Worm (Caenorhabditis elegans) whole organism, young adult: ENCODE results near the gene C02F12.5.

Experiments
- F49E8.2 ChIP-seq: sonication (generic microtip); optimal IDR thresholded peaks from 3 replicates; lab custom pipeline; 2017; ENCODE audit warnings: missing genetic modification characterization, mild to moderate bottlenecking, missing compliant biosample characterization, antibody characterized with exemption, moderate library complexity; ENCODE audit not compliant: insufficient read depth
- ZK185.1 ChIP-seq: sonication (generic microtip); optimal IDR thresholded peaks from 2 replicates; lab custom pipeline; 2016; ENCODE audit warnings: mild to moderate bottlenecking, missing genetic modification characterization, missing compliant biosample characterization; ENCODE audit not compliant: poor library complexity, severe bottlenecking
- ama-1 ChIP-seq, 3 experiments: fragments of 150-350 bp in 1 of 3; sonication (generic microtip) in 2 of 3; optimal IDR thresholded peaks; 2 replicates each; lab custom pipeline; 2014 to 2018; ENCODE audit warnings: missing biosample characterization in 2 of 3, missing genetic modification characterization in 2 of 3, missing genetic modification reagents in 2 of 3
- ceh-40 ChIP-seq: fragments of 200-800 bp; sonication (Bioruptor generic); IDR thresholded peaks from 2 replicates; pipeline ENCODE4 v1.3.6; 2022; ENCODE audit warnings: missing genetic modification characterization, missing compliant biosample characterization
- ceh-91 ChIP-seq: fragments of 200-800 bp; sonication (Bioruptor generic); IDR thresholded peaks from 2 replicates; pipeline ENCODE4 v1.3.6; 2022; ENCODE audit warnings: missing genetic modification reagents, missing genetic modification characterization, missing compliant biosample characterization
- egl-44 ChIP-seq: fragments of 200-800 bp; sonication (Bioruptor generic); IDR thresholded peaks from 2 replicates; pipeline ENCODE4 v1.3.6; 2022; ENCODE audit warnings: missing genetic modification reagents, missing genetic modification characterization, missing compliant biosample characterization
- ets-4 ChIP-seq: fragments of 200-800 bp; sonication (Bioruptor generic); optimal IDR thresholded peaks from 2 replicates; lab custom pipeline; 2018; ENCODE audit warnings: mild to moderate bottlenecking, missing genetic modification characterization, missing compliant biosample characterization
- hmg-1.2 ChIP-seq: fragments of 200-800 bp; sonication (Bioruptor generic); IDR thresholded peaks from 2 replicates; pipeline ENCODE4 v1.3.6; 2022; ENCODE audit warnings: missing genetic modification reagents, missing genetic modification characterization, missing compliant biosample characterization
- lin-40 ChIP-seq: sonication (generic microtip); optimal IDR thresholded peaks from 2 replicates; lab custom pipeline; 2016; ENCODE audit warnings: missing genetic modification characterization, mild to moderate bottlenecking, missing compliant biosample characterization, missing genotype, missing genetic modification reagents
- madf-8 ChIP-seq: fragments of 200-800 bp; sonication (Bioruptor generic); conservative IDR thresholded peaks from 2 replicates; pipeline ENCODE4 v1.3.6; 2022; ENCODE audit warnings: missing genetic modification reagents, missing genetic modification characterization, missing compliant biosample characterization
- snpc-4 ChIP-seq, 5 experiments: fragments of 150-350 bp in 1 of 5; sonication (generic microtip) in 4 of 5; optimal IDR thresholded peaks; 2 replicates each; lab custom pipeline; 2014 to 2018; ENCODE audit warnings: missing genetic modification characterization in 5 of 5, missing biosample characterization in 3 of 5, antibody characterized with exemption in 2 of 5, mild to moderate bottlenecking in 2 of 5, missing compliant biosample characterization in 2 of 5, missing genotype in 2 of 5, moderate library complexity in 2 of 5, missing genetic modification reagents in 1 of 5
- sptf-2 ChIP-seq: fragments of 200-800 bp; sonication (Bioruptor generic); optimal IDR thresholded peaks from 2 replicates; lab custom pipeline; 2018; ENCODE audit warnings: mild to moderate bottlenecking, missing genetic modification characterization, missing compliant biosample characterization
- unc-130 ChIP-seq: sonication (generic microtip); optimal IDR thresholded peaks from 2 replicates; lab custom pipeline; 2016; ENCODE audit warnings: missing genetic modification reagents, missing genetic modification characterization, missing compliant biosample characterization
- unc-62 ChIP-seq: fragments of 150-350 bp; optimal IDR thresholded peaks from 2 replicates; lab custom pipeline; 2014; ENCODE audit warnings: missing biosample characterization, missing genetic modification reagents, missing genetic modification characterization

DNA sequence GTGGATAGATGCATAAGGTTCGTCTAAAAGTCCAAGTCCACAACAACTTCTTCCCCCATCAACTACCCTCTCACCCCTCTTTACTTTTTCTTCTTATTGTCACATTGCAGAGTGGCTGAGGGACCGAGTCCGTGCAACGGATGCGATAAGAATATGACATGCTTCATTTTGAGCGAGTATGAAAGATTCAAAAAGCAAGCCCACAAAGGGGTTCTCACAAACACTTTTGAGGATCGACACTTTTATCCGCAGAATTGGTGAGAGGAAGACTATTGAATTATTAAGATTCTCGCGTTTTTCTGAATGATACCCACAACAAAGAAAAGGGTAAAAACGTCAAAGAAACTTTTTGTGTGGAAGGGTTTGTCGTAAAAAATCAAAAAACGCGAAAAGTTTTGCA, 46.3 kb downstream of the C02F12.5 start:
- no peak for TF ChIP-seq madf-8 (GFP tag; lab: Robert Waterston, UW)
- no peak for TF ChIP-seq lin-40 (tag; lab: Kevin White, UChicago)
- no peak for TF ChIP-seq ZK185.1 (tag; lab: Kevin White, UChicago)
- TF ChIP-seq hmg-1.2 (GFP tag; lab: Robert Waterston, UW): no peak
- no peak for TF ChIP-seq ama-1 (optimal IDR thresholded peaks at IDR 0.05; lab: Kevin White, UChicago)
- no peak for TF ChIP-seq ama-1 (GFP tag; optimal IDR thresholded peaks at IDR 0.05; lab: Kevin White, UChicago)
- no peak for TF ChIP-seq snpc-4 (GFP tag; optimal IDR thresholded peaks at IDR 0.05; lab: Kevin White, UChicago)
- no peak for TF ChIP-seq snpc-4 (tag; optimal IDR thresholded peaks at IDR 0.05; lab: Kevin White, UChicago)
- TF ChIP-seq egl-44 (GFP tag; lab: Robert Waterston, UW): no peak
- no peak for TF ChIP-seq ceh-40 (GFP tag; lab: Robert Waterston, UW)
- no peak for TF ChIP-seq unc-62 (GFP tag; lab: Kevin White, UChicago)
- no peak for TF ChIP-seq ets-4 (GFP tag; lab: Kevin White, UChicago)
- TF ChIP-seq ceh-91 (GFP tag; lab: Robert Waterston, UW): no peak
- TF ChIP-seq unc-130 (GFP tag; lab: Kevin White, UChicago): no peak
- TF ChIP-seq F49E8.2: no peak
- no peak for TF ChIP-seq sptf-2 (GFP tag; lab: Kevin White, UChicago)
